Fruit fly (Drosophila melanogaster): ENCODE results near the gene RpL35A.

The RpL35A gene

dm6 chr3R:5463199-5463949, 3.5 kb downstream of the RpL35A start:
- no peak for TF ChIP-seq CG14711 (tag; optimal IDR thresholded peaks at IDR 0.05)
- TF ChIP-seq ovo (GFP tag; optimal IDR thresholded peaks at IDR 0.05): no peak
- TF ChIP-seq CG33017 (tag; optimal IDR thresholded peaks at IDR 0.05): no peak
- no peak for TF ChIP-seq CG11617 (GFP tag; optimal IDR thresholded peaks at IDR 0.05)
- peak; percentile 66 for TF ChIP-seq tj (GFP tag; optimal IDR thresholded peaks at IDR 0.05)
- TF ChIP-seq pad (GFP tag; optimal IDR thresholded peaks at IDR 0.05): peak; percentile 28

DNA sequence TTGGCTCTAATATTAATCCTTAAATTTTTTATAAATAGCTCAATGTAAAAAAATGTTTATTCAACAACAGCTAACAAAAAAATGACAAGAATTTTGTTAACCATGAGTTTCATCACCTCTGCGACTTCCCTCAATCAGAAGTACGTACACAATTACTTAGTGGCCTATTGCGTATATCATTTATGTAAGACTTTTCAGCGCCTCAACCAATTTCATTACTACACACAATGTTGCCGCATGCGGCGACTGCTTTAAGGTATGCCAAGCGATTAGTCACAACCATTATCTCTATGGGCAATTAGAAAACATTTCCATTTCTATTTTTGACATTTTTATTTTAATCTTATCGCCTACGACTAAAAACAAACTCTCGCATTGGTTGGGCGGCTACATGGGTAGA, 8.3 kb downstream of the RpL35A start:
- TF ChIP-seq Crg-1 (GFP tag; optimal IDR thresholded peaks at IDR 0.05): no peak
- TF ChIP-seq ovo (GFP tag; optimal IDR thresholded peaks at IDR 0.05): no peak
- TF ChIP-seq toe (GFP tag; optimal IDR thresholded peaks at IDR 0.05): no peak
- no peak for TF ChIP-seq CG11617 (GFP tag; optimal IDR thresholded peaks at IDR 0.05)
- TF ChIP-seq kay (GFP tag; ENCODE audit: borderline replicate concordance): no peak
- no peak for TF ChIP-seq CG12768 (GFP tag; optimal IDR thresholded peaks at IDR 0.05)
- TF ChIP-seq CG33017 (tag; optimal IDR thresholded peaks at IDR 0.05): no peak
- no peak for TF ChIP-seq CG7045 (GFP tag; optimal IDR thresholded peaks at IDR 0.05)

dm6 chr3R:5454334-5454733, 12.6 kb downstream of the RpL35A start:
- TF ChIP-seq ovo (GFP tag; optimal IDR thresholded peaks at IDR 0.05) (no peak), CG5204 (GFP tag; optimal IDR thresholded peaks at IDR 0.05) (no peak), CG11617 (GFP tag; optimal IDR thresholded peaks at IDR 0.05) (no peak), Mnt (GFP tag; optimal IDR thresholded peaks at IDR 0.05) (no peak), kay (GFP tag; ENCODE audit: borderline replicate concordance) (no peak), cic (GFP tag; optimal IDR thresholded peaks at IDR 0.05) (no peak), cnc (optimal IDR thresholded peaks at IDR 0.05) (no peak), Hr96 (GFP tag; optimal IDR thresholded peaks at IDR 0.05) (no peak), pad (GFP tag; optimal IDR thresholded peaks at IDR 0.05) (no peak), CG7101 (tag; optimal IDR thresholded peaks at IDR 0.05) (no peak), bab1 (GFP tag; optimal IDR thresholded peaks at IDR 0.05) (no peak), Clk (GFP tag; optimal IDR thresholded peaks at IDR 0.05) (no peak), CG7045 (GFP tag; optimal IDR thresholded peaks at IDR 0.05) (no peak), CG14711 (tag; optimal IDR thresholded peaks at IDR 0.05) (no peak), CG12768 (GFP tag; optimal IDR thresholded peaks at IDR 0.05) (no peak), tj (GFP tag; optimal IDR thresholded peaks at IDR 0.05) (no peak), CG1620 (GFP tag; optimal IDR thresholded peaks at IDR 0.05) (no peak), CG33017 (tag; optimal IDR thresholded peaks at IDR 0.05) (no peak), toe (GFP tag; optimal IDR thresholded peaks at IDR 0.05) (no peak), Crg-1 (GFP tag; optimal IDR thresholded peaks at IDR 0.05) (no peak)

dm6 chr3R:5438750-5439149, 28.2 kb downstream of the RpL35A start:
- TF ChIP-seq CG1620 (GFP tag; optimal IDR thresholded peaks at IDR 0.05) (no peak), CG12768 (GFP tag; optimal IDR thresholded peaks at IDR 0.05) (no peak), toe (GFP tag; optimal IDR thresholded peaks at IDR 0.05) (no peak), Crg-1 (GFP tag; optimal IDR thresholded peaks at IDR 0.05) (no peak), pad (GFP tag; optimal IDR thresholded peaks at IDR 0.05) (no peak), kay (GFP tag; ENCODE audit: borderline replicate concordance) (no peak), CG33017 (tag; optimal IDR thresholded peaks at IDR 0.05) (no peak), Hr96 (GFP tag; optimal IDR thresholded peaks at IDR 0.05) (no peak)

DNA sequence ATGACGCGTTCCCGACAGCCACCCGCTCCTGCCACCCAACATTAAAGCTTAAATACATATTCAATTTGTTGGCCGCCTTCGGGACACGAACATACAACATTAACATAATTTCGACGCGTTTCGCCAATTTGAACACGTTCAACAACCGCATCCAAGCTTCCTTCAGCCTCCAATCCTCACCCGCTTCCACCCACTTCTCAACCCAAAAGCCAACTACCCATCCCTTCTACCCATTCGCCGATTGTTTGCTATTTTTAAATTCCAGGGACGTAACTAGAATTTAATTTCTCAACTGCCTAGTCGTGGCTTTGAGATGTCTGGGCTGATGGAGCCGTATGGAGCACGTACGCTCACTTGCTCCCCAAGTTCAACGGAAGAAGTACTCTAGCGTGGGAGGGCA, 37.1 kb downstream of the RpL35A start:
- no peak for TF ChIP-seq Clk (GFP tag; optimal IDR thresholded peaks at IDR 0.05)
- TF ChIP-seq CG7101 (tag; optimal IDR thresholded peaks at IDR 0.05): no peak
- TF ChIP-seq CG14711 (tag; optimal IDR thresholded peaks at IDR 0.05): no peak
- TF ChIP-seq CG5204 (GFP tag; optimal IDR thresholded peaks at IDR 0.05): no peak
- no peak for TF ChIP-seq CG7045 (GFP tag; optimal IDR thresholded peaks at IDR 0.05)
- TF ChIP-seq Hr96 (GFP tag; optimal IDR thresholded peaks at IDR 0.05): no peak
- no peak for TF ChIP-seq CG33017 (tag; optimal IDR thresholded peaks at IDR 0.05)
- no peak for TF ChIP-seq CG11617 (GFP tag; optimal IDR thresholded peaks at IDR 0.05)
- no peak for TF ChIP-seq tj (GFP tag; optimal IDR thresholded peaks at IDR 0.05)
- TF ChIP-seq kay (GFP tag; ENCODE audit: borderline replicate concordance): no peak
- TF ChIP-seq CG12768 (GFP tag; optimal IDR thresholded peaks at IDR 0.05): no peak
- TF ChIP-seq Mnt (GFP tag; optimal IDR thresholded peaks at IDR 0.05): no peak
- TF ChIP-seq pad (GFP tag; optimal IDR thresholded peaks at IDR 0.05): no peak
- TF ChIP-seq ovo (GFP tag; optimal IDR thresholded peaks at IDR 0.05): no peak
- TF ChIP-seq Crg-1 (GFP tag; optimal IDR thresholded peaks at IDR 0.05): no peak
- TF ChIP-seq bab1 (GFP tag; optimal IDR thresholded peaks at IDR 0.05): no peak
- no peak for TF ChIP-seq cic (GFP tag; optimal IDR thresholded peaks at IDR 0.05)
- no peak for TF ChIP-seq toe (GFP tag; optimal IDR thresholded peaks at IDR 0.05)
- TF ChIP-seq CG1620 (GFP tag; optimal IDR thresholded peaks at IDR 0.05): no peak
- no peak for TF ChIP-seq cnc (optimal IDR thresholded peaks at IDR 0.05)

dm6 chr3R:5427157-5427556, 39.7 kb downstream of the RpL35A start, which contains the start of gene CG12147:
Gene CG12147 (minus strand): TSS chr3R:5427257.
- TF ChIP-seq cnc (optimal IDR thresholded peaks at IDR 0.05) (no peak), CG11617 (GFP tag; optimal IDR thresholded peaks at IDR 0.05) (no peak), CG12768 (GFP tag; optimal IDR thresholded peaks at IDR 0.05) (no peak), tj (GFP tag; optimal IDR thresholded peaks at IDR 0.05) (no peak), Clk (GFP tag; optimal IDR thresholded peaks at IDR 0.05) (no peak), Hr96 (GFP tag; optimal IDR thresholded peaks at IDR 0.05) (no peak), Mnt (GFP tag; optimal IDR thresholded peaks at IDR 0.05) (no peak), CG33017 (tag; optimal IDR thresholded peaks at IDR 0.05) (no peak), kay (GFP tag; ENCODE audit: borderline replicate concordance) (no peak), pad (GFP tag; optimal IDR thresholded peaks at IDR 0.05) (no peak), CG7045 (GFP tag; optimal IDR thresholded peaks at IDR 0.05) (no peak), Crg-1 (GFP tag; optimal IDR thresholded peaks at IDR 0.05) (no peak), toe (GFP tag; optimal IDR thresholded peaks at IDR 0.05) (no peak), CG7101 (tag; optimal IDR thresholded peaks at IDR 0.05) (no peak), CG1620 (GFP tag; optimal IDR thresholded peaks at IDR 0.05) (no peak), CG5204 (GFP tag; optimal IDR thresholded peaks at IDR 0.05) (no peak), ovo (GFP tag; optimal IDR thresholded peaks at IDR 0.05) (no peak), cic (GFP tag; optimal IDR thresholded peaks at IDR 0.05) (no peak), bab1 (GFP tag; optimal IDR thresholded peaks at IDR 0.05) (no peak)

All from whole organism, adult.